Worm (Caenorhabditis elegans) whole organism, young adult: Measurements from ENCODE around the gene cwp-3.

Experiments used
- F52B5.7 ChIP-seq: sonication (generic microtip); optimal IDR thresholded peaks from 2 replicates; lab custom pipeline; 2016; ENCODE audit warnings: mild to moderate bottlenecking, missing genetic modification characterization, missing compliant biosample characterization
- aptf-2 ChIP-seq: fragments of 200-800 bp; sonication (Bioruptor generic); conservative IDR thresholded peaks from 2 replicates; pipeline ENCODE4 v1.3.6; 2022; ENCODE audit warnings: missing genetic modification reagents, missing genetic modification characterization, missing compliant biosample characterization
- dpl-1 ChIP-seq: fragments of 150-350 bp; optimal IDR thresholded peaks from 2 replicates; lab custom pipeline; 2014; ENCODE audit warnings: missing biosample characterization, missing genetic modification reagents, missing genetic modification characterization
- ets-4 ChIP-seq: fragments of 200-800 bp; sonication (Bioruptor generic); optimal IDR thresholded peaks from 2 replicates; lab custom pipeline; 2018; ENCODE audit warnings: mild to moderate bottlenecking, missing genetic modification characterization, missing compliant biosample characterization
- gei-17 ChIP-seq: fragments of 200-800 bp; sonication (Bioruptor generic); optimal IDR thresholded peaks from 2 replicates; lab custom pipeline; 2018; ENCODE audit warnings: mild to moderate bottlenecking, missing genetic modification characterization, missing compliant biosample characterization
- hlh-12 ChIP-seq: sonication (generic microtip); optimal IDR thresholded peaks from 2 replicates; lab custom pipeline; 2016; ENCODE audit warnings: missing genetic modification characterization, missing compliant biosample characterization
- hmg-20 ChIP-seq: fragments of 200-800 bp; sonication (Bioruptor generic); IDR thresholded peaks from 2 replicates; pipeline ENCODE4 v1.3.6; 2022; ENCODE audit warnings: missing genetic modification reagents, missing genetic modification characterization, missing compliant biosample characterization
- mel-28 ChIP-seq: sonication (generic microtip); optimal IDR thresholded peaks from 2 replicates; lab custom pipeline; 2016; ENCODE audit warnings: borderline replicate concordance, mild to moderate bottlenecking, missing genetic modification characterization, missing compliant biosample characterization
- sdz-38 ChIP-seq: sonication (generic microtip); optimal IDR thresholded peaks from 2 replicates; lab custom pipeline; 2016; ENCODE audit warnings: missing genotype, missing genetic modification characterization, missing compliant biosample characterization
- snpc-4 ChIP-seq, 5 experiments: fragments of 150-350 bp in 1 of 5; sonication (generic microtip) in 4 of 5; optimal IDR thresholded peaks; 2 replicates each; lab custom pipeline; 2014 to 2018; ENCODE audit warnings: missing genetic modification characterization in 5 of 5, missing biosample characterization in 3 of 5, antibody characterized with exemption in 2 of 5, mild to moderate bottlenecking in 2 of 5, missing compliant biosample characterization in 2 of 5, missing genotype in 2 of 5, moderate library complexity in 2 of 5, missing genetic modification reagents in 1 of 5
- sptf-2 ChIP-seq: fragments of 200-800 bp; sonication (Bioruptor generic); optimal IDR thresholded peaks from 2 replicates; lab custom pipeline; 2018; ENCODE audit warnings: mild to moderate bottlenecking, missing genetic modification characterization, missing compliant biosample characterization
- unc-62 ChIP-seq: fragments of 150-350 bp; optimal IDR thresholded peaks from 2 replicates; lab custom pipeline; 2014; ENCODE audit warnings: missing biosample characterization, missing genetic modification reagents, missing genetic modification characterization
- ztf-22 ChIP-seq: fragments of 200-800 bp; sonication (Bioruptor generic); optimal IDR thresholded peaks from 2 replicates; lab custom pipeline; 2018; ENCODE audit warnings: mild to moderate bottlenecking, missing genetic modification characterization, moderate library complexity, missing compliant biosample characterization

ce11 chrV:4805847-4806246, 36.8 kb upstream of the cwp-3 start, which contains the start of gene R02F11.3:
- TF ChIP-seq unc-62 (GFP tag; lab: Kevin White, UChicago) (no peak), gei-17 (no peak), dpl-1 (GFP tag; lab: Kevin White, UChicago) (no peak), aptf-2 (no peak), sptf-2 (no peak), F52B5.7 (tag; lab: Kevin White, UChicago) (no peak), hmg-20 (GFP tag; lab: Robert Waterston, UW) (no peak), sdz-38 (tag; lab: Kevin White, UChicago) (no peak), ztf-22 (GFP tag; lab: Kevin White, UChicago) (no peak), ets-4 (GFP tag; lab: Kevin White, UChicago) (no peak), mel-28 (tag; lab: Kevin White, UChicago) (no peak), snpc-4 (GFP tag; optimal IDR thresholded peaks at IDR 0.05; lab: Kevin White, UChicago) (no peak), snpc-4 (tag; optimal IDR thresholded peaks at IDR 0.05; lab: Kevin White, UChicago) (no peak), hlh-12 (tag; lab: Kevin White, UChicago) (no peak)
